Worm (Caenorhabditis elegans): ENCODE measurements around the gene sgo-1.

- TF ChIP-seq him-1 (tag; optimal IDR thresholded peaks at IDR 0.05) (no peak), dao-5 (tag; optimal IDR thresholded peaks at IDR 0.05) (no peak)
Observed at ce11 chrIV:7822524-7822923, 26.2 kb upstream of the sgo-1 start, which contains the start of gene T14A8.2.
